Fruit fly (Drosophila melanogaster) whole organism, embryonic: ENCODE results near the gene dyw.

ENCODE experiments used
- ATbp ChIP-seq: fragments of 200-800 bp; sonication (Bioruptor generic); optimal IDR thresholded peaks from 2 replicates; lab custom pipeline; 2017; ENCODE audit warnings: missing biosample characterization, mild to moderate bottlenecking, missing genetic modification characterization, missing genetic modification reagents
- Abd-B ChIP-seq: fragments of 200-800 bp; sonication (Bioruptor generic); optimal IDR thresholded peaks from 2 replicates; lab custom pipeline; 2018; ENCODE audit warnings: missing biosample characterization, mild to moderate bottlenecking, missing genetic modification characterization, moderate library complexity
- CG10565 ChIP-seq: fragments of 200-800 bp; sonication (Bioruptor generic); optimal IDR thresholded peaks from 3 replicates; lab custom pipeline; 2016; ENCODE audit warnings: missing biosample characterization, mild to moderate bottlenecking, missing genetic modification characterization
- CG10959 ChIP-seq: fragments of 200-800 bp; sonication (Bioruptor generic); IDR thresholded peaks from 2 replicates; pipeline ENCODE4 v1.3.6; 2022; ENCODE audit warnings: missing biosample characterization, missing genetic modification characterization
- CG11085 ChIP-seq: fragments of 200-800 bp; sonication (Bioruptor generic); IDR thresholded peaks from 2 replicates; pipeline ENCODE4 v1.3.6; 2022; ENCODE audit warnings: missing biosample characterization, missing genetic modification characterization
- CG11398 ChIP-seq: fragments of 200-800 bp; sonication (Bioruptor generic); optimal IDR thresholded peaks from 2 replicates; lab custom pipeline; 2016; ENCODE audit warnings: missing biosample characterization, missing genetic modification characterization
- CG11504 ChIP-seq: fragments of 200-800 bp; sonication (Bioruptor generic); optimal IDR thresholded peaks from 3 replicates; lab custom pipeline; 2019; ENCODE audit warnings: missing biosample characterization, mild to moderate bottlenecking, missing genetic modification characterization, moderate library complexity
- CG12104 ChIP-seq: fragments of 200-800 bp; sonication (Bioruptor generic); optimal IDR thresholded peaks from 3 replicates; lab custom pipeline; 2016; ENCODE audit warnings: missing biosample characterization, missing genetic modification characterization
- CG12942 ChIP-seq: fragments of 200-800 bp; sonication (Bioruptor generic); optimal IDR thresholded peaks from 3 replicates; lab custom pipeline; 2016; ENCODE audit warnings: missing biosample characterization, missing genetic modification characterization
- CG16815 ChIP-seq: fragments of 200-800 bp; sonication (Bioruptor generic); optimal IDR thresholded peaks from 3 replicates; lab custom pipeline; 2017; ENCODE audit warnings: missing biosample characterization, mild to moderate bottlenecking, missing genetic modification characterization
- CG17359 ChIP-seq: fragments of 200-800 bp; sonication (Bioruptor generic); optimal IDR thresholded peaks from 3 replicates; lab custom pipeline; 2018; ENCODE audit warnings: missing biosample characterization, mild to moderate bottlenecking, missing genetic modification characterization, moderate library complexity
- CG17802 ChIP-seq: fragments of 200-800 bp; sonication (Bioruptor generic); optimal IDR thresholded peaks from 2 replicates; lab custom pipeline; 2018; ENCODE audit warnings: missing biosample characterization, mild to moderate bottlenecking, missing genetic modification characterization, moderate library complexity
- CG17912 ChIP-seq: fragments of 200-800 bp; sonication (Bioruptor generic); optimal IDR thresholded peaks from 2 replicates; lab custom pipeline; 2018; ENCODE audit warnings: missing biosample characterization, mild to moderate bottlenecking, missing genetic modification characterization
- CG31388 ChIP-seq: fragments of 200-800 bp; sonication (Bioruptor generic); optimal IDR thresholded peaks from 2 replicates; lab custom pipeline; 2016; ENCODE audit warnings: missing biosample characterization, missing genetic modification characterization
- CG33557 ChIP-seq: fragments of 200-800 bp; sonication (Bioruptor generic); optimal IDR thresholded peaks from 2 replicates; lab custom pipeline; 2019; ENCODE audit warnings: missing biosample characterization, mild to moderate bottlenecking, missing genetic modification characterization, moderate library complexity
- CG34224 ChIP-seq: fragments of 200-800 bp; sonication (Bioruptor generic); IDR thresholded peaks from 3 replicates; pipeline ENCODE4 v1.3.6; 2022; ENCODE audit warnings: missing biosample characterization, missing genetic modification characterization; ENCODE audit not compliant: partially characterized antibody
- CG5953 ChIP-seq: fragments of 200-800 bp; sonication (Bioruptor generic); IDR thresholded peaks from 2 replicates; pipeline ENCODE4 v1.3.6; 2022; ENCODE audit warnings: missing biosample characterization, missing genetic modification characterization
- CG6272 ChIP-seq: fragments of 200-800 bp; sonication (Bioruptor generic); IDR thresholded peaks from 2 replicates; pipeline ENCODE4 v1.3.6; 2022; ENCODE audit warnings: missing biosample characterization, missing genetic modification characterization
- CG8281 ChIP-seq: fragments of 200-800 bp; sonication (Bioruptor generic); optimal IDR thresholded peaks from 2 replicates; lab custom pipeline; 2018; ENCODE audit warnings: missing biosample characterization, mild to moderate bottlenecking, missing genetic modification characterization, moderate library complexity
- CG8478 ChIP-seq: fragments of >200 bp; optimal IDR thresholded peaks from 2 replicates; lab custom pipeline; 2018
- CG8924 ChIP-seq: fragments of 200-800 bp; optimal IDR thresholded peaks from 3 replicates; lab custom pipeline; 2019; ENCODE audit warnings: missing biosample characterization, mild to moderate bottlenecking, missing genetic modification characterization, moderate library complexity
- CG9727 ChIP-seq: fragments of 200-800 bp; sonication (Bioruptor generic); optimal IDR thresholded peaks from 3 replicates; lab custom pipeline; 2017; ENCODE audit warnings: missing biosample characterization, mild to moderate bottlenecking, missing genetic modification characterization
- Dll ChIP-seq: fragments of 200-800 bp; sonication (Bioruptor generic); IDR thresholded peaks from 4 replicates; pipeline ENCODE4 v1.3.6; 2022; ENCODE audit warnings: missing biosample characterization, missing genetic modification characterization; ENCODE audit not compliant: partially characterized antibody
- HHEX ChIP-seq: fragments of 200-800 bp; sonication (Bioruptor generic); optimal IDR thresholded peaks from 3 replicates; lab custom pipeline; 2017; ENCODE audit warnings: missing biosample characterization, mild to moderate bottlenecking, missing genetic modification characterization, missing genetic modification reagents
- HLHmδ ChIP-seq: fragments of 200-800 bp; sonication (Bioruptor generic); optimal IDR thresholded peaks from 2 replicates; lab custom pipeline; 2018; ENCODE audit warnings: missing biosample characterization, mild to moderate bottlenecking, missing genetic modification characterization, moderate library complexity
- Hmx ChIP-seq: fragments of 200-800 bp; sonication (Bioruptor generic); optimal IDR thresholded peaks from 2 replicates; lab custom pipeline; 2016; ENCODE audit warnings: missing biosample characterization, missing genetic modification characterization
- Lpt ChIP-seq: fragments of >200 bp; optimal IDR thresholded peaks from 2 replicates; lab custom pipeline; 2018; ENCODE audit warnings: missing biosample characterization, missing genetic modification characterization
- Nf-YC ChIP-seq: fragments of 200-800 bp; optimal IDR thresholded peaks from 3 replicates; lab custom pipeline; 2019; ENCODE audit warnings: missing biosample characterization, mild to moderate bottlenecking, missing genetic modification characterization, moderate library complexity
- Side ChIP-seq: fragments of 200-800 bp; sonication (Bioruptor generic); optimal IDR thresholded peaks from 2 replicates; lab custom pipeline; 2016; ENCODE audit warnings: missing biosample characterization, missing genetic modification characterization
- Taf1 ChIP-seq: fragments of 200-800 bp; sonication (Bioruptor generic); IDR thresholded peaks from 2 replicates; pipeline ENCODE4 v1.3.6; 2022; ENCODE audit warnings: missing biosample characterization, missing genetic modification characterization
- Xbp1 ChIP-seq: fragments of 200-800 bp; sonication (Bioruptor generic); optimal IDR thresholded peaks from 3 replicates; lab custom pipeline; 2016; ENCODE audit warnings: missing biosample characterization, mild to moderate bottlenecking, missing genetic modification characterization
- ab ChIP-seq: fragments of 200-800 bp; sonication (Bioruptor generic); optimal IDR thresholded peaks from 2 replicates; lab custom pipeline; 2016; ENCODE audit warnings: missing biosample characterization, missing genetic modification characterization
- ase ChIP-seq: fragments of 200-800 bp; sonication (Bioruptor generic); IDR thresholded peaks from 3 replicates; pipeline ENCODE4 v1.3.6; 2022; ENCODE audit warnings: missing biosample characterization, missing genetic modification characterization
- bab2 ChIP-seq: fragments of 200-800 bp; sonication (Bioruptor generic); optimal IDR thresholded peaks from 2 replicates; lab custom pipeline; 2016; ENCODE audit warnings: missing biosample characterization, missing genetic modification characterization
- bowl ChIP-seq: fragments of 200-800 bp; sonication (Bioruptor generic); IDR thresholded peaks from 2 replicates; pipeline ENCODE4 v1.3.6; 2022; ENCODE audit warnings: missing biosample characterization, missing genetic modification characterization
- bsh ChIP-seq, 2 experiments: fragments of 200-800 bp; sonication (Bioruptor generic); optimal IDR thresholded peaks; 2 replicates each; lab custom pipeline; 2017 to 2018; ENCODE audit warnings: mild to moderate bottlenecking in 2 of 2, missing biosample characterization in 2 of 2, missing genetic modification characterization in 2 of 2, moderate library complexity in 1 of 2
- chn ChIP-seq: fragments of 200-800 bp; sonication (Bioruptor generic); optimal IDR thresholded peaks from 2 replicates; lab custom pipeline; 2016; ENCODE audit warnings: missing biosample characterization, missing genetic modification characterization
- da ChIP-seq: fragments of 200-800 bp; sonication (Bioruptor generic); optimal IDR thresholded peaks from 2 replicates; lab custom pipeline; 2016; ENCODE audit warnings: missing biosample characterization, missing genetic modification characterization
- dan ChIP-seq: fragments of 200-800 bp; sonication (Bioruptor generic); IDR thresholded peaks from 2 replicates; pipeline ENCODE4 v1.3.6; 2022; ENCODE audit warnings: missing biosample characterization, missing genetic modification characterization
- disco-r ChIP-seq: fragments of 200-800 bp; sonication (Bioruptor generic); optimal IDR thresholded peaks from 2 replicates; lab custom pipeline; 2016; ENCODE audit warnings: missing biosample characterization, missing genetic modification characterization
- esg ChIP-seq: fragments of 200-800 bp; sonication (Bioruptor generic); conservative IDR thresholded peaks from 2 replicates; pipeline ENCODE4 v1.3.6; 2022; ENCODE audit warnings: missing biosample characterization, missing genetic modification characterization
- ewg ChIP-seq: fragments of 200-800 bp; sonication (Bioruptor generic); optimal IDR thresholded peaks from 3 replicates; lab custom pipeline; 2017; ENCODE audit warnings: mild to moderate bottlenecking, missing biosample characterization, missing genetic modification reagents, missing genetic modification characterization
- jing ChIP-seq: fragments of 200-800 bp; sonication (Bioruptor generic); optimal IDR thresholded peaks from 2 replicates; lab custom pipeline; 2018; ENCODE audit warnings: missing biosample characterization, mild to moderate bottlenecking, missing genetic modification characterization
- kah ChIP-seq: fragments of 200-800 bp; sonication (Bioruptor generic); optimal IDR thresholded peaks from 2 replicates; lab custom pipeline; 2018; ENCODE audit warnings: missing biosample characterization, mild to moderate bottlenecking, missing genetic modification characterization
- lab ChIP-seq: fragments of 200-800 bp; sonication (Bioruptor generic); optimal IDR thresholded peaks from 3 replicates; lab custom pipeline; 2017; ENCODE audit warnings: missing biosample characterization, missing genetic modification characterization, mild to moderate bottlenecking, moderate library complexity, missing genetic modification reagents
- lbe ChIP-seq: fragments of 200-800 bp; sonication (Bioruptor generic); optimal IDR thresholded peaks from 2 replicates; lab custom pipeline; 2016; ENCODE audit warnings: missing biosample characterization, mild to moderate bottlenecking, missing genetic modification characterization
- p53 ChIP-seq: fragments of 200-800 bp; sonication (Bioruptor generic); optimal IDR thresholded peaks from 2 replicates; lab custom pipeline; 2016; ENCODE audit warnings: missing biosample characterization, missing genetic modification characterization
- pum ChIP-seq: fragments of 200-800 bp; sonication (Bioruptor generic); optimal IDR thresholded peaks from 2 replicates; lab custom pipeline; 2016; ENCODE audit warnings: missing biosample characterization, missing genetic modification characterization
- run ChIP-seq: fragments of 200-800 bp; sonication (Bioruptor generic); optimal IDR thresholded peaks from 3 replicates; lab custom pipeline; 2018; ENCODE audit warnings: missing biosample characterization, mild to moderate bottlenecking, missing genetic modification characterization
- sd ChIP-seq: fragments of 200-800 bp; sonication (Bioruptor generic); optimal IDR thresholded peaks from 3 replicates; lab custom pipeline; 2018; ENCODE audit warnings: missing biosample characterization, mild to moderate bottlenecking, missing genetic modification characterization, moderate library complexity
- tgo ChIP-seq: fragments of 200-800 bp; sonication (Bioruptor generic); IDR thresholded peaks from 3 replicates; pipeline ENCODE4 v1.3.6; 2022; ENCODE audit warnings: missing biosample characterization, missing genetic modification characterization

dyw gene

dm6 chrX:2743020-2743419 lies 49.3 kb upstream of the dyw start (continued):
- TF ChIP-seq CG6272: peak; percentile 78
- peak; percentile 95 for TF ChIP-seq lab (GFP tag; lab: Kevin White, UChicago)
- peak; percentile 0 for TF ChIP-seq CG31388 (GFP tag; lab: Kevin White, UChicago)
- TF ChIP-seq Xbp1: peak; percentile 74
- peak; percentile 67 for TF ChIP-seq CG12104
- TF ChIP-seq ase (GFP tag; lab: Robert Waterston, UW): peak; percentile 85; the same call in 2 of the 3 replicates
- peak; percentile 56 for TF ChIP-seq ATbp
- TF ChIP-seq ab (GFP tag; lab: Kevin White, UChicago): peak; percentile 64
- TF ChIP-seq HHEX (GFP tag; lab: Kevin White, UChicago): peak; percentile 82
- no peak for TF ChIP-seq Nf-YC (tag; lab: Kevin White, UChicago)
- TF ChIP-seq chn (GFP tag; lab: Kevin White, UChicago): peak; percentile 57
- TF ChIP-seq disco-r (GFP tag; lab: Kevin White, UChicago): peak; percentile 25
- TF ChIP-seq CG8281 (tag; lab: Kevin White, UChicago): peak; percentile 37
- no peak for TF ChIP-seq CG17802 (tag; lab: Kevin White, UChicago)
- peak; percentile 73 for TF ChIP-seq Side
- no peak for TF ChIP-seq HLHmδ
- peak; percentile 80 for TF ChIP-seq CG11504 (tag; lab: Kevin White, UChicago)
- peak; percentile 72 for TF ChIP-seq CG11398 (GFP tag; lab: Kevin White, UChicago)
- peak; percentile 65 for TF ChIP-seq sd (tag; lab: Kevin White, UChicago)
- peak; percentile 87 for TF ChIP-seq tgo (GFP tag; lab: Robert Waterston, UW)
- TF ChIP-seq jing: no peak
- no peak for TF ChIP-seq Hmx
- peak; percentile 69 for TF ChIP-seq CG9727 (GFP tag; lab: Kevin White, UChicago)
- TF ChIP-seq CG8924 (tag; lab: Kevin White, UChicago): peak; percentile 52
- TF ChIP-seq Taf1 (GFP tag; lab: Robert Waterston, UW): peak; percentile 95
- TF ChIP-seq da (GFP tag; lab: Kevin White, UChicago): peak; percentile 62
- no peak for TF ChIP-seq lbe
- peak; percentile 50 for TF ChIP-seq pum (GFP tag; lab: Kevin White, UChicago)
- peak; percentile 56 for TF ChIP-seq CG16815 (GFP tag; lab: Kevin White, UChicago)
- TF ChIP-seq CG8478 (lab: Kevin White, UChicago): no peak
- peak; percentile 22 for TF ChIP-seq ewg (GFP tag; lab: Kevin White, UChicago)
- TF ChIP-seq CG12942 (GFP tag; lab: Kevin White, UChicago): peak; percentile 44
- TF ChIP-seq bab2: peak; percentile 78
- peak; percentile 77 for TF ChIP-seq CG17359
- TF ChIP-seq esg (GFP tag; lab: Robert Waterston, UW): peak; percentile 86
- peak in 1 of 2 experiments; percentile 48 for TF ChIP-seq bsh (GFP tag; optimal IDR thresholded peaks at IDR 0.05; lab: Kevin White, UChicago)
- peak; percentile 29 for TF ChIP-seq kah (GFP tag; lab: Kevin White, UChicago)
- TF ChIP-seq CG17912: no peak
- no peak for TF ChIP-seq CG10565 (GFP tag; lab: Kevin White, UChicago)
- TF ChIP-seq bowl: peak; percentile 72; the same call in 1 of the 2 replicates
- peak; percentile 62 for TF ChIP-seq CG5953 (GFP tag; lab: Robert Waterston, UW)
- peak; percentile 69 for TF ChIP-seq Abd-B (GFP tag; lab: Kevin White, UChicago)
- no peak for TF ChIP-seq Lpt (GFP tag; lab: Kevin White, UChicago)
- no peak for TF ChIP-seq Dll (GFP tag; lab: Robert Waterston, UW)
- TF ChIP-seq CG10959 (GFP tag; lab: Robert Waterston, UW): peak; percentile 47
- TF ChIP-seq CG33557: no peak
- peak; percentile 86 for TF ChIP-seq CG11085 (GFP tag; lab: Robert Waterston, UW)
- no peak for TF ChIP-seq run (tag; lab: Kevin White, UChicago)
- TF ChIP-seq p53 (GFP tag; lab: Kevin White, UChicago): no peak
- TF ChIP-seq CG34224 (GFP tag; lab: Robert Waterston, UW): no peak
- TF ChIP-seq dan: no peak
